Fruit fly (Drosophila melanogaster) whole organism, embryonic: ENCODE results near the gene SP555.

ENCODE experiments used
- Antp ChIP-seq: fragments of 200-800 bp; sonication (Bioruptor generic); optimal IDR thresholded peaks from 3 replicates; lab custom pipeline; 2016; ENCODE audit warnings: missing biosample characterization, missing genetic modification characterization
- CG10274 ChIP-seq: fragments of 200-800 bp; sonication (Bioruptor generic); optimal IDR thresholded peaks from 3 replicates; lab custom pipeline; 2017; ENCODE audit warnings: missing biosample characterization, mild to moderate bottlenecking, missing genetic modification characterization
- CG12942 ChIP-seq: fragments of 200-800 bp; sonication (Bioruptor generic); optimal IDR thresholded peaks from 3 replicates; lab custom pipeline; 2016; ENCODE audit warnings: missing biosample characterization, missing genetic modification characterization
- CG14014 ChIP-seq: fragments of 200-800 bp; sonication (Bioruptor generic); IDR thresholded peaks from 2 replicates; pipeline ENCODE4 v1.3.6; 2022; ENCODE audit warnings: missing biosample characterization, missing genetic modification characterization
- CG15696 ChIP-seq: fragments of 200-800 bp; sonication (Bioruptor generic); optimal IDR thresholded peaks from 2 replicates; lab custom pipeline; 2019; ENCODE audit warnings: missing biosample characterization, mild to moderate bottlenecking, missing genetic modification characterization, moderate library complexity
- CG17802 ChIP-seq: fragments of 200-800 bp; sonication (Bioruptor generic); optimal IDR thresholded peaks from 2 replicates; lab custom pipeline; 2018; ENCODE audit warnings: missing biosample characterization, mild to moderate bottlenecking, missing genetic modification characterization, moderate library complexity
- CG2712 ChIP-seq: fragments of 200-800 bp; optimal IDR thresholded peaks from 3 replicates; lab custom pipeline; 2019; ENCODE audit warnings: missing biosample characterization, mild to moderate bottlenecking, missing genetic modification characterization, moderate library complexity
- CG30020 ChIP-seq: fragments of 200-800 bp; optimal IDR thresholded peaks from 2 replicates; lab custom pipeline; 2019; ENCODE audit warnings: missing biosample characterization, mild to moderate bottlenecking, missing genetic modification characterization, moderate library complexity
- CG3065 ChIP-seq: fragments of 200-800 bp; sonication (Bioruptor generic); optimal IDR thresholded peaks from 2 replicates; lab custom pipeline; 2016; ENCODE audit warnings: missing biosample characterization, missing genetic modification characterization
- CG32767 ChIP-seq: fragments of 200-800 bp; sonication (Bioruptor generic); IDR thresholded peaks from 2 replicates; pipeline ENCODE4 v1.3.6; 2022; ENCODE audit warnings: missing biosample characterization, missing genetic modification characterization
- CG32772 ChIP-seq: fragments of 200-800 bp; sonication (Bioruptor generic); IDR thresholded peaks from 2 replicates; pipeline ENCODE4 v1.3.6; 2022; ENCODE audit warnings: missing biosample characterization, missing genetic modification characterization
- CG34224 ChIP-seq: fragments of 200-800 bp; sonication (Bioruptor generic); IDR thresholded peaks from 3 replicates; pipeline ENCODE4 v1.3.6; 2022; ENCODE audit warnings: missing biosample characterization, missing genetic modification characterization; ENCODE audit not compliant: partially characterized antibody
- CG3726 ChIP-seq: fragments of 200-800 bp; sonication (Bioruptor generic); IDR thresholded peaks from 3 replicates; pipeline ENCODE4, ENCODE4 v1.3.6; 2022; ENCODE audit warnings: missing biosample characterization, missing genetic modification characterization
- CG42726 ChIP-seq: fragments of 200-800 bp; sonication (Bioruptor generic); IDR thresholded peaks from 2 replicates; pipeline ENCODE4 v1.3.6; 2022; ENCODE audit warnings: missing biosample characterization, missing genetic modification characterization; ENCODE audit not compliant: partially characterized antibody
- CG6689 ChIP-seq: fragments of 200-800 bp; sonication (Bioruptor generic); IDR thresholded peaks from 2 replicates; pipeline ENCODE4 v1.3.6; 2022; ENCODE audit warnings: missing biosample characterization, missing genetic modification characterization
- CG6791 ChIP-seq: fragments of 200-800 bp; sonication (Bioruptor generic); IDR thresholded peaks from 3 replicates; pipeline ENCODE4 v1.3.6; 2022; ENCODE audit warnings: missing biosample characterization, missing genetic modification characterization; ENCODE audit not compliant: partially characterized antibody
- CG7372 ChIP-seq: fragments of 200-800 bp; sonication (Bioruptor generic); IDR thresholded peaks from 2 replicates; pipeline ENCODE4 v1.3.6; 2022; ENCODE audit warnings: missing biosample characterization, missing genetic modification characterization
- CG7987 ChIP-seq: fragments of 200-800 bp; sonication (Bioruptor generic); optimal IDR thresholded peaks from 2 replicates; lab custom pipeline; 2018; ENCODE audit warnings: missing biosample characterization, mild to moderate bottlenecking, missing genetic modification characterization, moderate library complexity
- CG8765 ChIP-seq: fragments of 200-800 bp; sonication (Bioruptor generic); IDR thresholded peaks from 2 replicates; pipeline ENCODE4 v1.3.6; 2022; ENCODE audit warnings: missing biosample characterization, missing genetic modification characterization
- CG9609 ChIP-seq: fragments of 200-800 bp; sonication (Bioruptor generic); optimal IDR thresholded peaks from 3 replicates; lab custom pipeline; 2016; ENCODE audit warnings: missing biosample characterization, missing genetic modification characterization
- CG9727 ChIP-seq: fragments of 200-800 bp; sonication (Bioruptor generic); optimal IDR thresholded peaks from 3 replicates; lab custom pipeline; 2017; ENCODE audit warnings: missing biosample characterization, mild to moderate bottlenecking, missing genetic modification characterization
- CG9797 ChIP-seq: fragments of 200-800 bp; sonication (Bioruptor generic); optimal IDR thresholded peaks from 3 replicates; lab custom pipeline; 2018; ENCODE audit warnings: missing biosample characterization, mild to moderate bottlenecking, missing genetic modification characterization
- Dek ChIP-seq: fragments of 200-800 bp; sonication (Bioruptor generic); optimal IDR thresholded peaks from 3 replicates; lab custom pipeline; 2019; ENCODE audit warnings: missing biosample characterization, mild to moderate bottlenecking, missing genetic modification characterization, moderate library complexity
- Dfd ChIP-seq, 2 experiments: fragments of >200 bp; optimal IDR thresholded peaks; 2 replicates each; lab custom pipeline; 2017; ENCODE audit warnings: missing biosample characterization in 2 of 2, missing genetic modification characterization in 2 of 2
- Eip74EF ChIP-seq, 2 experiments: fragments of 200-800 bp in 1 of 2; fragments of >200 bp in 1 of 2; sonication (Bioruptor generic) in 1 of 2; optimal IDR thresholded peaks; 2 replicates each; lab custom pipeline; 2017 to 2019; ENCODE audit warnings: missing biosample characterization in 2 of 2, missing genetic modification characterization in 2 of 2, mild to moderate bottlenecking in 1 of 2, moderate library complexity in 1 of 2
- Ets65A ChIP-seq: fragments of 200-800 bp; sonication (Bioruptor generic); peaks from one replicate; lab custom pipeline; 2016; ENCODE audit warnings: missing biosample characterization, missing genetic modification characterization
- Fer2 ChIP-seq: fragments of 200-800 bp; sonication (Bioruptor generic); optimal IDR thresholded peaks from 2 replicates; lab custom pipeline; 2018; ENCODE audit warnings: missing biosample characterization, mild to moderate bottlenecking, missing genetic modification characterization, moderate library complexity
- MESR4 ChIP-seq: fragments of 200-800 bp; sonication (Bioruptor generic); optimal IDR thresholded peaks from 2 replicates; lab custom pipeline; 2018; ENCODE audit warnings: missing biosample characterization, mild to moderate bottlenecking, missing genetic modification characterization, moderate library complexity
- NFAT ChIP-seq: fragments of 200-800 bp; sonication (Bioruptor generic); IDR thresholded peaks from 2 replicates; pipeline ENCODE4 v1.3.6; 2022; ENCODE audit warnings: missing biosample characterization, missing genetic modification characterization
- Nf-YA ChIP-seq: fragments of 200-800 bp; sonication (Bioruptor generic); IDR thresholded peaks from 2 replicates; pipeline ENCODE4 v1.3.6; 2022; ENCODE audit warnings: missing biosample characterization, missing genetic modification characterization
- Sox100B ChIP-seq: fragments of 200-800 bp; sonication (Bioruptor generic); optimal IDR thresholded peaks from 3 replicates; lab custom pipeline; 2018; ENCODE audit warnings: missing biosample characterization, mild to moderate bottlenecking, missing genetic modification characterization
- Sry-δ ChIP-seq: fragments of 200-800 bp; sonication (Bioruptor generic); optimal IDR thresholded peaks from 2 replicates; lab custom pipeline; 2016; ENCODE audit warnings: missing biosample characterization, missing genetic modification characterization
- TFAM ChIP-seq: fragments of 200-800 bp; sonication (Bioruptor generic); optimal IDR thresholded peaks from 2 replicates; lab custom pipeline; 2017; ENCODE audit warnings: missing biosample characterization, missing genetic modification characterization, inconsistent platforms
- Taf1 ChIP-seq: fragments of 200-800 bp; sonication (Bioruptor generic); IDR thresholded peaks from 2 replicates; pipeline ENCODE4 v1.3.6; 2022; ENCODE audit warnings: missing biosample characterization, missing genetic modification characterization
- YL-1 ChIP-seq: fragments of 200-800 bp; sonication (Bioruptor generic); optimal IDR thresholded peaks from 3 replicates; lab custom pipeline; 2017; ENCODE audit warnings: missing biosample characterization, mild to moderate bottlenecking, missing genetic modification characterization
- ash1 ChIP-seq: fragments of 200-800 bp; sonication (Bioruptor generic); optimal IDR thresholded peaks from 2 replicates; lab custom pipeline; 2018; ENCODE audit warnings: missing biosample characterization, mild to moderate bottlenecking, missing genetic modification characterization
- br ChIP-seq: fragments of >200 bp; optimal IDR thresholded peaks from 2 replicates; lab custom pipeline; 2017
- cwo ChIP-seq: fragments of 200-800 bp; sonication (Bioruptor generic); optimal IDR thresholded peaks from 3 replicates; lab custom pipeline; 2017; ENCODE audit warnings: missing biosample characterization, missing genetic modification characterization, mild to moderate bottlenecking, moderate library complexity, missing genetic modification reagents
- fd96Cb ChIP-seq: fragments of 200-800 bp; sonication (Bioruptor generic); optimal IDR thresholded peaks from 2 replicates; lab custom pipeline; 2018; ENCODE audit warnings: missing biosample characterization, mild to moderate bottlenecking, missing genetic modification characterization, moderate library complexity
- hb ChIP-seq: fragments of 200-800 bp; sonication (Bioruptor generic); IDR thresholded peaks from 3 replicates; pipeline ENCODE4 v1.3.6; 2022; ENCODE audit warnings: missing biosample characterization, missing genetic modification characterization; ENCODE audit not compliant: partially characterized antibody
- her ChIP-seq: fragments of 200-800 bp; sonication (Bioruptor generic); optimal IDR thresholded peaks from 2 replicates; lab custom pipeline; 2016; ENCODE audit warnings: missing biosample characterization, missing genetic modification characterization
- lmd ChIP-seq: fragments of 200-800 bp; sonication (Bioruptor generic); IDR thresholded peaks from 2 replicates; pipeline ENCODE4 v1.3.6; 2022; ENCODE audit warnings: missing biosample characterization, missing genetic modification characterization
- mam ChIP-seq: fragments of 200-800 bp; sonication (Bioruptor generic); optimal IDR thresholded peaks from 3 replicates; lab custom pipeline; 2016; ENCODE audit warnings: missing biosample characterization, missing genetic modification characterization
- pan ChIP-seq, 4 experiments: fragments of >200 bp in 3 of 4; fragments of 200-800 bp in 1 of 4; sonication (Bioruptor generic) in 1 of 4; optimal IDR thresholded peaks in 3 of 4; IDR thresholded peaks in 1 of 4; 2 replicates each; pipeline versions ENCODE4 v1.3.6 to Lab custom; 2017 to 2022; ENCODE audit warnings: missing biosample characterization in 2 of 4, missing genetic modification characterization in 2 of 4, mixed read lengths in 1 of 4
- sd ChIP-seq: fragments of 200-800 bp; sonication (Bioruptor generic); optimal IDR thresholded peaks from 3 replicates; lab custom pipeline; 2018; ENCODE audit warnings: missing biosample characterization, mild to moderate bottlenecking, missing genetic modification characterization, moderate library complexity
- sim ChIP-seq: fragments of 200-800 bp; sonication (Bioruptor generic); IDR thresholded peaks from 2 replicates; pipeline ENCODE4 v1.3.6; 2022; ENCODE audit warnings: missing biosample characterization, missing genetic modification characterization
- slou ChIP-seq: fragments of 200-800 bp; sonication (Bioruptor generic); optimal IDR thresholded peaks from 3 replicates; lab custom pipeline; 2016; ENCODE audit warnings: missing biosample characterization, missing genetic modification characterization
- sna ChIP-seq: fragments of 200-800 bp; sonication (Bioruptor generic); IDR thresholded peaks from 2 replicates; pipeline ENCODE4 v1.3.6; 2022; ENCODE audit warnings: missing biosample characterization, missing genetic modification characterization; ENCODE audit not compliant: partially characterized antibody
- sug ChIP-seq: fragments of 200-800 bp; optimal IDR thresholded peaks from 2 replicates; lab custom pipeline; 2019; ENCODE audit warnings: missing biosample characterization, mild to moderate bottlenecking, missing genetic modification characterization, moderate library complexity
- yki ChIP-seq: fragments of >200 bp; optimal IDR thresholded peaks from 3 replicates; lab custom pipeline; 2018

SP555 gene

dm6 chr2L:5059645-5060254, 22.2 kb downstream of the SP555 start, which contains the start of gene Rpn11 (continued):
- TF ChIP-seq cwo (GFP tag; lab: Kevin White, UChicago) (peak; percentile 27), CG17802 (tag; lab: Kevin White, UChicago) (no peak), CG12942 (GFP tag; lab: Kevin White, UChicago) (peak; percentile 25), lmd (GFP tag; lab: Robert Waterston, UW) (no peak; the same call in 1 of the 2 replicates), Sox100B (peak; percentile 69), CG30020 (tag; lab: Kevin White, UChicago) (peak; percentile 65), CG2712 (tag; lab: Kevin White, UChicago) (peak; percentile 76), pan (optimal IDR thresholded peaks at IDR 0.05; lab: Kevin White, UChicago) (no peak), pan (GFP tag; optimal IDR thresholded peaks at IDR 0.05 in 1 of 2, IDR thresholded peaks at IDR 0.05 in 1 of 2) (peak in 1 of 2 experiments; percentile 44), CG42726 (GFP tag; lab: Robert Waterston, UW) (no peak), Antp (GFP tag; lab: Kevin White, UChicago) (peak; percentile 18), hb (no peak), CG8765 (GFP tag; lab: Robert Waterston, UW) (no peak), sug (tag; lab: Kevin White, UChicago) (peak; percentile 78), CG3065 (no peak), ash1 (GFP tag; lab: Kevin White, UChicago) (no peak), CG6791 (GFP tag; lab: Robert Waterston, UW) (no peak), TFAM (no peak), Dek (tag; lab: Kevin White, UChicago) (peak; percentile 59), yki (lab: Kevin White, UChicago) (no peak), br (lab: Kevin White, UChicago) (no peak), Taf1 (GFP tag; lab: Robert Waterston, UW) (no peak), Sry-δ (GFP tag; lab: Kevin White, UChicago) (peak; percentile 51), slou (GFP tag; lab: Kevin White, UChicago) (peak; percentile 49), Eip74EF (GFP tag; optimal IDR thresholded peaks at IDR 0.05; lab: Kevin White, UChicago) (peak in 1 of 2 experiments; percentile 37), CG14014 (no peak), CG32772 (GFP tag; lab: Robert Waterston, UW) (no peak), sd (peak; percentile 41), CG6689 (GFP tag; lab: Robert Waterston, UW) (peak; percentile 35), CG7987 (GFP tag; lab: Kevin White, UChicago) (no peak), CG9609 (no peak), CG15696 (tag; lab: Kevin White, UChicago) (peak; percentile 66), Ets65A (GFP tag; lab: Kevin White, UChicago) (peak; percentile 59), Fer2 (peak; percentile 41), CG9727 (GFP tag; lab: Kevin White, UChicago) (peak; percentile 79), CG7372 (GFP tag; lab: Robert Waterston, UW) (no peak), CG3726 (no peak), CG10274 (GFP tag; lab: Kevin White, UChicago) (no peak), CG32767 (GFP tag; lab: Robert Waterston, UW) (no peak), MESR4 (GFP tag; lab: Kevin White, UChicago) (peak; percentile 87), Dfd (GFP tag; optimal IDR thresholded peaks at IDR 0.05; lab: Kevin White, UChicago) (no peak), Nf-YA (GFP tag; lab: Robert Waterston, UW) (no peak), sim (no peak), sna (no peak), YL-1 (peak; percentile 63), mam (peak; percentile 24), NFAT (GFP tag; lab: Robert Waterston, UW) (0 out of 2 replicates have a peak, but pooled peaks have one; percentile 34), CG9797 (GFP tag; lab: Kevin White, UChicago) (no peak), CG34224 (GFP tag; lab: Robert Waterston, UW) (0 out of 3 replicates have a peak, but pooled peaks have one; percentile 42), fd96Cb (peak; percentile 45), her (GFP tag; lab: Kevin White, UChicago) (no peak)
